Worm (Caenorhabditis elegans) whole organism, late embryonic: ENCODE results near the gene M01F1.4.

Experiments used
- F13H6.1 ChIP-seq: sonication (generic microtip); optimal IDR thresholded peaks from 2 replicates; lab custom pipeline; 2016; ENCODE audit warnings: missing genetic modification characterization, missing compliant biosample characterization
- T23F11.4 ChIP-seq: fragments of 200-800 bp; sonication (Bioruptor generic); optimal IDR thresholded peaks from 2 replicates; lab custom pipeline; 2018; ENCODE audit warnings: mild to moderate bottlenecking, missing genetic modification characterization, missing compliant biosample characterization
- Y22D7AL.16 ChIP-seq: sonication (generic microtip); optimal IDR thresholded peaks from 2 replicates; lab custom pipeline; 2016; ENCODE audit warnings: missing genetic modification characterization, missing compliant biosample characterization
- ahr-1 ChIP-seq: sonication (generic microtip); optimal IDR thresholded peaks from 2 replicates; lab custom pipeline; 2016; ENCODE audit warnings: missing genetic modification characterization, missing compliant biosample characterization
- ama-1 ChIP-seq: fragments of 150-350 bp; optimal IDR thresholded peaks from 2 replicates; lab custom pipeline; 2014
- ceh-14 ChIP-seq: sonication (generic microtip); optimal IDR thresholded peaks from 2 replicates; lab custom pipeline; 2016; ENCODE audit warnings: missing genotype, missing genetic modification characterization, missing compliant biosample characterization
- ceh-19 ChIP-seq: fragments of 200-800 bp; sonication (Bioruptor generic); optimal IDR thresholded peaks from 2 replicates; lab custom pipeline; 2018; ENCODE audit warnings: mild to moderate bottlenecking, missing genetic modification characterization, missing compliant biosample characterization
- ceh-22 ChIP-seq: sonication (generic microtip); optimal IDR thresholded peaks from 2 replicates; lab custom pipeline; 2017; ENCODE audit warnings: missing biosample characterization, missing genetic modification characterization
- ceh-24 ChIP-seq: sonication (generic microtip); optimal IDR thresholded peaks from 2 replicates; lab custom pipeline; 2016; ENCODE audit warnings: mild to moderate bottlenecking, missing genetic modification characterization, missing compliant biosample characterization
- ceh-30 ChIP-seq: fragments of 150-350 bp; optimal IDR thresholded peaks from 2 replicates; lab custom pipeline; 2014; ENCODE audit warnings: missing biosample characterization, missing genetic modification characterization
- ceh-45 ChIP-seq: fragments of 200-800 bp; sonication (Bioruptor generic); IDR thresholded peaks from 2 replicates; pipeline ENCODE4 v1.3.6; 2022; ENCODE audit warnings: missing genetic modification reagents, missing genetic modification characterization, missing compliant biosample characterization
- ceh-6 ChIP-seq: fragments of 200-800 bp; sonication (Bioruptor generic); optimal IDR thresholded peaks from 2 replicates; lab custom pipeline; 2018; ENCODE audit warnings: mild to moderate bottlenecking, missing genetic modification characterization, missing compliant biosample characterization
- che-1 ChIP-seq: sonication (generic microtip); optimal IDR thresholded peaks from 2 replicates; lab custom pipeline; 2016; ENCODE audit warnings: mild to moderate bottlenecking, missing genetic modification characterization, missing compliant biosample characterization
- dve-1 ChIP-seq: sonication (generic microtip); optimal IDR thresholded peaks from 2 replicates; lab custom pipeline; 2017; ENCODE audit warnings: antibody characterized with exemption, mild to moderate bottlenecking, missing genetic modification characterization, missing compliant biosample characterization
- ets-4 ChIP-seq: sonication (generic microtip); optimal IDR thresholded peaks from 2 replicates; lab custom pipeline; 2016; ENCODE audit warnings: missing genetic modification characterization, missing compliant biosample characterization
- eyg-1 ChIP-seq: sonication (generic microtip); optimal IDR thresholded peaks from 2 replicates; lab custom pipeline; 2016; ENCODE audit warnings: missing genotype, missing genetic modification characterization, missing compliant biosample characterization
- fax-1 ChIP-seq: sonication (generic microtip); optimal IDR thresholded peaks from 2 replicates; lab custom pipeline; 2016; ENCODE audit warnings: missing genotype, missing genetic modification characterization, missing compliant biosample characterization
- fkh-10 ChIP-seq: fragments of 150-350 bp; optimal IDR thresholded peaks from 2 replicates; lab custom pipeline; 2014; ENCODE audit warnings: missing biosample characterization, missing genetic modification reagents, missing genetic modification characterization
- fkh-6 ChIP-seq: sonication (generic microtip); optimal IDR thresholded peaks from 2 replicates; lab custom pipeline; 2016; ENCODE audit warnings: missing genetic modification characterization, missing compliant biosample characterization
- gmeb-2 ChIP-seq: sonication (generic microtip); optimal IDR thresholded peaks from 2 replicates; lab custom pipeline; 2016; ENCODE audit warnings: missing genetic modification characterization, inconsistent platforms, missing compliant biosample characterization
- hlh-30 ChIP-seq: sonication (generic microtip); optimal IDR thresholded peaks from 2 replicates; lab custom pipeline; 2017; ENCODE audit warnings: antibody characterized with exemption, missing genetic modification characterization, missing compliant biosample characterization; ENCODE audit not compliant: insufficient read depth
- hlh-6 ChIP-seq: sonication (generic microtip); optimal IDR thresholded peaks from 2 replicates; lab custom pipeline; 2016; ENCODE audit warnings: missing genotype, missing genetic modification characterization, missing compliant biosample characterization
- hlh-8 ChIP-seq: sonication (generic microtip); optimal IDR thresholded peaks from 2 replicates; lab custom pipeline; 2016; ENCODE audit warnings: missing genotype, missing genetic modification characterization, missing compliant biosample characterization
- lim-6 ChIP-seq: sonication (generic microtip); optimal IDR thresholded peaks from 2 replicates; lab custom pipeline; 2016; ENCODE audit warnings: missing genetic modification characterization, missing compliant biosample characterization
- lin-11 ChIP-seq: fragments of 200-800 bp; sonication (Bioruptor generic); optimal IDR thresholded peaks from 2 replicates; lab custom pipeline; 2018; ENCODE audit warnings: mild to moderate bottlenecking, missing genetic modification characterization, missing compliant biosample characterization
- mec-3 ChIP-seq: sonication (generic microtip); optimal IDR thresholded peaks from 2 replicates; lab custom pipeline; 2016; ENCODE audit warnings: borderline replicate concordance, missing genetic modification characterization, missing compliant biosample characterization
- nfya-1 ChIP-seq: sonication (generic microtip); optimal IDR thresholded peaks from 2 replicates; lab custom pipeline; 2017; ENCODE audit warnings: missing genetic modification characterization, mild to moderate bottlenecking, missing compliant biosample characterization, antibody characterized with exemption, moderate library complexity
- nhr-11 ChIP-seq: fragments of 150-350 bp; optimal IDR thresholded peaks from 2 replicates; lab custom pipeline; 2014; ENCODE audit warnings: missing biosample characterization, missing genetic modification characterization
- nhr-232 ChIP-seq: sonication (generic microtip); optimal IDR thresholded peaks from 2 replicates; lab custom pipeline; 2016; ENCODE audit warnings: missing genetic modification characterization, missing compliant biosample characterization
- npax-4 ChIP-seq: sonication (generic microtip); optimal IDR thresholded peaks from 2 replicates; lab custom pipeline; 2016; ENCODE audit warnings: missing genetic modification characterization, missing compliant biosample characterization
- pag-3 ChIP-seq: sonication (generic microtip); optimal IDR thresholded peaks from 2 replicates; lab custom pipeline; 2016; ENCODE audit warnings: missing compliant biosample characterization, missing genetic modification characterization, borderline replicate concordance
- pat-9 ChIP-seq: fragments of 200-800 bp; sonication (Bioruptor generic); optimal IDR thresholded peaks from 2 replicates; lab custom pipeline; 2018; ENCODE audit warnings: mild to moderate bottlenecking, missing genetic modification characterization, moderate library complexity, missing compliant biosample characterization
- pha-2 ChIP-seq: sonication (generic microtip); optimal IDR thresholded peaks from 2 replicates; lab custom pipeline; 2017; ENCODE audit warnings: mild to moderate bottlenecking, missing genetic modification characterization, missing compliant biosample characterization
- pqm-1 ChIP-seq: sonication (generic microtip); optimal IDR thresholded peaks from 2 replicates; lab custom pipeline; 2016; ENCODE audit warnings: missing genetic modification characterization, missing compliant biosample characterization
- ref-2 ChIP-seq: sonication (generic microtip); optimal IDR thresholded peaks from 2 replicates; lab custom pipeline; 2016; ENCODE audit warnings: missing genetic modification characterization, missing compliant biosample characterization
- sdc-2 ChIP-seq: sonication (generic microtip); optimal IDR thresholded peaks from 2 replicates; lab custom pipeline; 2016; ENCODE audit warnings: missing genotype, missing genetic modification characterization, missing compliant biosample characterization
- sox-2 ChIP-seq: fragments of 200-800 bp; sonication (Bioruptor generic); IDR thresholded peaks from 2 replicates; pipeline ENCODE4 v1.3.6; 2022; ENCODE audit warnings: missing genetic modification reagents, missing genetic modification characterization, missing compliant biosample characterization
- tbx-2 ChIP-seq: sonication (generic microtip); optimal IDR thresholded peaks from 2 replicates; lab custom pipeline; 2016; ENCODE audit warnings: missing genetic modification characterization, missing compliant biosample characterization
- ttx-3 ChIP-seq: sonication (generic microtip); optimal IDR thresholded peaks from 2 replicates; lab custom pipeline; 2016; ENCODE audit warnings: missing genetic modification reagents, missing genetic modification characterization, missing compliant biosample characterization
- unc-3 ChIP-seq, 2 experiments: fragments of 200-800 bp in 1 of 2; sonication (Bioruptor generic) in 1 of 2; sonication (generic microtip) in 1 of 2; conservative IDR thresholded peaks in 1 of 2; optimal IDR thresholded peaks in 1 of 2; 2 replicates each; pipeline versions ENCODE4 v1.3.6 to Lab custom; 2016 to 2022; ENCODE audit warnings: missing compliant biosample characterization in 2 of 2, missing genetic modification characterization in 2 of 2, missing genetic modification reagents in 1 of 2
- unc-55 ChIP-seq: sonication (generic microtip); optimal IDR thresholded peaks from 2 replicates; lab custom pipeline; 2017; ENCODE audit warnings: missing biosample characterization, missing genetic modification reagents, missing genetic modification characterization
- unc-86 ChIP-seq: sonication (generic microtip); optimal IDR thresholded peaks from 2 replicates; lab custom pipeline; 2016; ENCODE audit warnings: missing genetic modification characterization, missing compliant biosample characterization
- ztf-16 ChIP-seq: sonication (generic microtip); optimal IDR thresholded peaks from 2 replicates; lab custom pipeline; 2017; ENCODE audit warnings: missing genetic modification characterization, missing compliant biosample characterization

M01F1.4 gene

ce11 chrIII:3480950-3481349 lies 28.9 kb downstream of the M01F1.4 start:
- TF ChIP-seq ttx-3: no peak

ce11 chrIII:3480236-3480635 lies 29.6 kb downstream of the M01F1.4 start:
- TF ChIP-seq npax-4: no peak
- peak; percentile 19 for TF ChIP-seq hlh-30
- TF ChIP-seq pqm-1 (tag; lab: Kevin White, UChicago): no peak
- no peak for TF ChIP-seq pat-9 (tag; lab: Kevin White, UChicago)
- no peak for TF ChIP-seq ceh-30 (tag; lab: Kevin White, UChicago)
- no peak for TF ChIP-seq fax-1 (tag; lab: Kevin White, UChicago)

ce11 chrIII:3478795-3479398 lies 30.9 kb downstream of the M01F1.4 start:
- TF ChIP-seq nfya-1 (tag; lab: Kevin White, UChicago) (peak; percentile 86), nhr-232 (tag; lab: Kevin White, UChicago) (no peak)

- peak; percentile 90 for TF ChIP-seq dve-1 (tag; lab: Kevin White, UChicago)
- no peak for TF ChIP-seq ama-1
These were observed 32.5 kb downstream of the M01F1.4 start for ce11 chrIII:3477375-3477774.

ce11 chrIII:3476245-3476644 lies 33.6 kb downstream of the M01F1.4 start:
- TF ChIP-seq ama-1 (no peak), npax-4 (no peak), dve-1 (tag; lab: Kevin White, UChicago) (no peak), lin-11 (tag; lab: Kevin White, UChicago) (peak; percentile 41), unc-86 (tag; lab: Kevin White, UChicago) (peak; percentile 82), ceh-24 (tag; lab: Kevin White, UChicago) (no peak), Y22D7AL.16 (tag; lab: Kevin White, UChicago) (peak; percentile 53), T23F11.4 (no peak), fkh-6 (tag; lab: Kevin White, UChicago) (peak; percentile 76), pha-2 (tag; lab: Kevin White, UChicago) (peak; percentile 74), fkh-10 (GFP tag; lab: Kevin White, UChicago) (no peak), eyg-1 (tag; lab: Kevin White, UChicago) (peak; percentile 51), ceh-22 (no peak), ref-2 (tag; lab: Kevin White, UChicago) (peak; percentile 95), ztf-16 (tag; lab: Kevin White, UChicago) (peak; percentile 73), gmeb-2 (tag; lab: Kevin White, UChicago) (peak; percentile 43), hlh-8 (peak; percentile 93), nfya-1 (tag; lab: Kevin White, UChicago) (no peak), lim-6 (tag; lab: Kevin White, UChicago) (peak; percentile 94), fax-1 (tag; lab: Kevin White, UChicago) (peak; percentile 95), ceh-19 (peak; percentile 59), ets-4 (tag; lab: Kevin White, UChicago) (peak; percentile 98), nhr-232 (tag; lab: Kevin White, UChicago) (no peak), unc-3 (GFP tag; conservative IDR thresholded peaks at IDR 0.05; lab: Robert Waterston, UW) (no peak), unc-3 (tag; optimal IDR thresholded peaks at IDR 0.05; lab: Kevin White, UChicago) (peak; percentile 88), ceh-30 (tag; lab: Kevin White, UChicago) (no peak), ahr-1 (tag; lab: Kevin White, UChicago) (peak; percentile 90), unc-55 (no peak), ceh-14 (tag; lab: Kevin White, UChicago) (peak; percentile 95), F13H6.1 (tag; lab: Kevin White, UChicago) (peak; percentile 79), nhr-11 (no peak), ttx-3 (peak; percentile 72), pag-3 (tag; lab: Kevin White, UChicago) (peak; percentile 86), ceh-45 (GFP tag; lab: Robert Waterston, UW) (no peak), che-1 (peak; percentile 36), hlh-6 (tag; lab: Kevin White, UChicago) (no peak), sdc-2 (tag; lab: Kevin White, UChicago) (peak; percentile 71), ceh-6 (no peak), sox-2 (GFP tag; lab: Robert Waterston, UW) (no peak), mec-3 (tag; lab: Kevin White, UChicago) (peak; percentile 96), tbx-2 (tag; lab: Kevin White, UChicago) (peak; percentile 97)
